Fruit fly (Drosophila melanogaster): Measurements from ENCODE around the gene CG42304.

CG42304 gene

dm6 chr3L:2632048-2632762 is 19.7 kb upstream of the CG42304 start (continued):
- TF ChIP-seq Pdp1 (GFP tag; optimal IDR thresholded peaks at IDR 0.05) (no peak), CG17385 (GFP tag; optimal IDR thresholded peaks at IDR 0.05) (peak; percentile 43), Hey (tag; optimal IDR thresholded peaks at IDR 0.05) (no peak), sr (GFP tag; IDR thresholded peaks at IDR 0.05) (no peak), NK7.1 (GFP tag; optimal IDR thresholded peaks at IDR 0.05) (peak; percentile 4), CG10321 (GFP tag; IDR thresholded peaks at IDR 0.05) (no peak), Myb (GFP tag; optimal IDR thresholded peaks at IDR 0.05) (no peak), cg (GFP tag; optimal IDR thresholded peaks at IDR 0.05) (peak; percentile 88), gcm2 (GFP tag; optimal IDR thresholded peaks at IDR 0.05) (no peak), inv (GFP tag; IDR thresholded peaks at IDR 0.05; ENCODE audit: partially characterized antibody) (0 out of 2 replicates have a peak, but pooled peaks have one; percentile 8), Antp (GFP tag; optimal IDR thresholded peaks at IDR 0.05) (no peak), CG4404 (GFP tag; IDR thresholded peaks at IDR 0.05) (no peak)

dm6 chr3L:2632763-2633100 is 19.2 kb upstream of the CG42304 start:
- peak; percentile 88 for TF ChIP-seq rib (GFP tag; IDR thresholded peaks at IDR 0.05)
- TF ChIP-seq CG6175 (GFP tag; IDR thresholded peaks at IDR 0.05), result peak; percentile 51; the same call in 1 of the 3 replicates
- peak; percentile 44 for TF ChIP-seq CG2116 (GFP tag; optimal IDR thresholded peaks at IDR 0.05)
- TF ChIP-seq Adf1 (GFP tag; IDR thresholded peaks at IDR 0.05), result peak; percentile 66
- peak; percentile 5 to 6 for TF ChIP-seq Trl (optimal IDR thresholded peaks at IDR 0.05)
- TF ChIP-seq Trl (GFP tag; optimal IDR thresholded peaks at IDR 0.05), result no peak
- TF ChIP-seq CG11093 (GFP tag; IDR thresholded peaks at IDR 0.05), result 0 out of 3 replicates have a peak, but pooled peaks have one; percentile 19
- TF ChIP-seq CG8924 (tag; optimal IDR thresholded peaks at IDR 0.05), result no peak
- peak; percentile 6 for TF ChIP-seq lab (GFP tag; optimal IDR thresholded peaks at IDR 0.05)
- TF ChIP-seq vvl (GFP tag; IDR thresholded peaks at IDR 0.05), result no peak
- no peak for TF ChIP-seq CG8290 (GFP tag; optimal IDR thresholded peaks at IDR 0.05)
- peak in 1 of 2 experiments; percentile 10 for TF ChIP-seq CG8290 (tag; optimal IDR thresholded peaks at IDR 0.05)
- peak; percentile 66 for TF ChIP-seq klu (GFP tag; IDR thresholded peaks at IDR 0.05)
- 0 out of 3 replicates have a peak, but pooled peaks have one; percentile 39 for TF ChIP-seq CG34224 (GFP tag; IDR thresholded peaks at IDR 0.05; ENCODE audit: partially characterized antibody)
- TF ChIP-seq D19A (tag; optimal IDR thresholded peaks at IDR 0.05), result peak; percentile 62
- TF ChIP-seq otp (GFP tag; IDR thresholded peaks at IDR 0.05), result no peak
- peak in 1 of 2 experiments; percentile 5 for TF ChIP-seq Dfd (GFP tag; optimal IDR thresholded peaks at IDR 0.05)
- peak; percentile 100 for TF ChIP-seq psq (GFP tag; optimal IDR thresholded peaks at IDR 0.05)
- TF ChIP-seq CG33557 (GFP tag; optimal IDR thresholded peaks at IDR 0.05), result no peak
- peak; percentile 5 for TF ChIP-seq nau (GFP tag; optimal IDR thresholded peaks at IDR 0.05)
- TF ChIP-seq CG4404 (GFP tag; IDR thresholded peaks at IDR 0.05), result no peak
- TF ChIP-seq sug (tag; optimal IDR thresholded peaks at IDR 0.05), result peak; percentile 26
- TF ChIP-seq stc (GFP tag; IDR thresholded peaks at IDR 0.05), result 0 out of 2 replicates have a peak, but pooled peaks have one; percentile 14
- TF ChIP-seq Dref (GFP tag; IDR thresholded peaks at IDR 0.05), result no peak
- TF ChIP-seq amos (GFP tag; IDR thresholded peaks at IDR 0.05; ENCODE audit: partially characterized antibody), result peak; percentile 26; the same call in 1 of the 2 replicates
- no peak for TF ChIP-seq lmd (GFP tag; IDR thresholded peaks at IDR 0.05)
- peak; percentile 35; the same call in 1 of the 2 replicates for TF ChIP-seq slbo (GFP tag; IDR thresholded peaks at IDR 0.05)
- TF ChIP-seq unc-4 (GFP tag; IDR thresholded peaks at IDR 0.05; ENCODE audit: partially characterized antibody), result peak; percentile 34; the same call in 1 of the 2 replicates
- peak; percentile 89; the same call in 1 of the 4 replicates for TF ChIP-seq chinmo (GFP tag; IDR thresholded peaks at IDR 0.05; ENCODE audit: partially characterized antibody)
- peak; percentile 38; the same call in 1 of the 3 replicates for TF ChIP-seq zen2 (GFP tag; IDR thresholded peaks at IDR 0.05; ENCODE audit: partially characterized antibody)
- TF ChIP-seq ftz-f1 (GFP tag; optimal IDR thresholded peaks at IDR 0.05), result peak; percentile 3
- TF ChIP-seq CG8765 (GFP tag; IDR thresholded peaks at IDR 0.05), result no peak
- no peak for TF ChIP-seq Nf-YA (GFP tag; IDR thresholded peaks at IDR 0.05)
- TF ChIP-seq hbn (GFP tag; IDR thresholded peaks at IDR 0.05; ENCODE audit: partially characterized antibody), result 0 out of 2 replicates have a peak, but pooled peaks have one; percentile 20
- TF ChIP-seq CG12769 (tag; optimal IDR thresholded peaks at IDR 0.05), result peak; percentile 58
- TF ChIP-seq CG7987 (GFP tag; optimal IDR thresholded peaks at IDR 0.05), result no peak
- no peak for TF ChIP-seq Side (GFP tag; optimal IDR thresholded peaks at IDR 0.05)
- TF ChIP-seq CG32532 (GFP tag; IDR thresholded peaks at IDR 0.05), result peak; percentile 55

Measured in whole organism, embryonic.